Fruit fly (Drosophila melanogaster) whole organism, embryonic: ENCODE measurements around the gene CG17786.

Source experiments
- Abd-B ChIP-seq: fragments of 200-800 bp; sonication (Bioruptor generic); optimal IDR thresholded peaks from 2 replicates; lab custom pipeline; 2018; ENCODE audit warnings: missing biosample characterization, mild to moderate bottlenecking, missing genetic modification characterization, moderate library complexity
- Ada2b ChIP-seq: fragments of 200-800 bp; sonication (Bioruptor generic); IDR thresholded peaks from 2 replicates; pipeline ENCODE4 v1.3.6; 2022; ENCODE audit warnings: missing biosample characterization, missing genetic modification characterization
- BEAF-32 ChIP-seq: fragments of 200-800 bp; sonication (Bioruptor generic); optimal IDR thresholded peaks from 3 replicates; lab custom pipeline; 2017; ENCODE audit warnings: missing biosample characterization, missing genetic modification characterization, mild to moderate bottlenecking, moderate library complexity, missing genetic modification reagents
- CG10366 ChIP-seq: fragments of 200-800 bp; sonication (Bioruptor generic); IDR thresholded peaks from 2 replicates; pipeline ENCODE4 v1.3.6; 2022; ENCODE audit warnings: missing biosample characterization, missing genetic modification characterization
- CG10979 ChIP-seq: fragments of 200-800 bp; sonication (Bioruptor generic); optimal IDR thresholded peaks from 2 replicates; lab custom pipeline; 2018; ENCODE audit warnings: missing biosample characterization, mild to moderate bottlenecking, missing genetic modification characterization, moderate library complexity
- CG11398 ChIP-seq: fragments of 200-800 bp; sonication (Bioruptor generic); optimal IDR thresholded peaks from 2 replicates; lab custom pipeline; 2016; ENCODE audit warnings: missing biosample characterization, missing genetic modification characterization
- CG12155 ChIP-seq: fragments of 200-800 bp; sonication (Bioruptor generic); optimal IDR thresholded peaks from 3 replicates; lab custom pipeline; 2016; ENCODE audit warnings: missing biosample characterization, missing genetic modification characterization
- CG14050 ChIP-seq: fragments of 200-800 bp; sonication (Bioruptor generic); IDR thresholded peaks from 3 replicates; pipeline ENCODE4 v1.3.6; 2022; ENCODE audit warnings: missing biosample characterization, missing genetic modification characterization
- CG14710 ChIP-seq: fragments of 200-800 bp; sonication (Bioruptor generic); optimal IDR thresholded peaks from 3 replicates; lab custom pipeline; 2019; ENCODE audit warnings: missing biosample characterization, mild to moderate bottlenecking, missing genetic modification characterization, moderate library complexity
- CG14860 ChIP-seq: fragments of 200-800 bp; sonication (Bioruptor generic); IDR thresholded peaks from 3 replicates; pipeline ENCODE4 v1.3.6; 2022; ENCODE audit warnings: missing biosample characterization, missing genetic modification characterization; ENCODE audit not compliant: partially characterized antibody
- CG15011 ChIP-seq: fragments of 200-800 bp; sonication (Bioruptor generic); optimal IDR thresholded peaks from 3 replicates; lab custom pipeline; 2018; ENCODE audit warnings: missing biosample characterization, mild to moderate bottlenecking, missing genetic modification characterization
- CG17912 ChIP-seq: fragments of 200-800 bp; sonication (Bioruptor generic); optimal IDR thresholded peaks from 2 replicates; lab custom pipeline; 2018; ENCODE audit warnings: missing biosample characterization, mild to moderate bottlenecking, missing genetic modification characterization
- CG2889 ChIP-seq: fragments of 200-800 bp; sonication (Bioruptor generic); IDR thresholded peaks from 3 replicates; pipeline ENCODE4 v1.3.6; 2022; ENCODE audit warnings: missing biosample characterization, missing genetic modification characterization
- CG4282 ChIP-seq: fragments of 200-800 bp; sonication (Bioruptor generic); optimal IDR thresholded peaks from 2 replicates; lab custom pipeline; 2016; ENCODE audit warnings: missing biosample characterization, missing genetic modification characterization
- CG4820 ChIP-seq: fragments of 200-800 bp; sonication (Bioruptor generic); optimal IDR thresholded peaks from 3 replicates; lab custom pipeline; 2016; ENCODE audit warnings: missing biosample characterization, missing genetic modification characterization
- CG9817 ChIP-seq: fragments of 200-800 bp; sonication (Bioruptor generic); optimal IDR thresholded peaks from 2 replicates; lab custom pipeline; 2018; ENCODE audit warnings: missing biosample characterization, mild to moderate bottlenecking, missing genetic modification characterization, moderate library complexity
- HHEX ChIP-seq: fragments of 200-800 bp; sonication (Bioruptor generic); optimal IDR thresholded peaks from 3 replicates; lab custom pipeline; 2017; ENCODE audit warnings: missing biosample characterization, mild to moderate bottlenecking, missing genetic modification characterization, missing genetic modification reagents
- HLH4C ChIP-seq: fragments of 200-800 bp; sonication (Bioruptor generic); IDR thresholded peaks from 3 replicates; pipeline ENCODE4 v1.3.6; 2022; ENCODE audit warnings: missing biosample characterization, missing genetic modification characterization; ENCODE audit not compliant: partially characterized antibody
- HLHmδ ChIP-seq: fragments of 200-800 bp; sonication (Bioruptor generic); optimal IDR thresholded peaks from 2 replicates; lab custom pipeline; 2018; ENCODE audit warnings: missing biosample characterization, mild to moderate bottlenecking, missing genetic modification characterization, moderate library complexity
- HmgZ ChIP-seq: fragments of 200-800 bp; sonication (Bioruptor generic); optimal IDR thresholded peaks from 2 replicates; lab custom pipeline; 2018; ENCODE audit warnings: missing biosample characterization, mild to moderate bottlenecking, missing genetic modification characterization
- Hr3 ChIP-seq: fragments of 200-800 bp; sonication (Bioruptor generic); optimal IDR thresholded peaks from 3 replicates; lab custom pipeline; 2016; ENCODE audit warnings: missing biosample characterization, missing genetic modification characterization
- MBD-R2 ChIP-seq: fragments of 200-800 bp; sonication (Bioruptor generic); IDR thresholded peaks from 2 replicates; pipeline ENCODE4 v1.3.6; 2022; ENCODE audit warnings: missing biosample characterization, missing genetic modification characterization
- MESR4 ChIP-seq: fragments of 200-800 bp; sonication (Bioruptor generic); optimal IDR thresholded peaks from 2 replicates; lab custom pipeline; 2018; ENCODE audit warnings: missing biosample characterization, mild to moderate bottlenecking, missing genetic modification characterization, moderate library complexity
- Ptx1 ChIP-seq: fragments of 200-800 bp; sonication (Bioruptor generic); IDR thresholded peaks from 2 replicates; pipeline ENCODE4 v1.3.6; 2022; ENCODE audit warnings: missing biosample characterization, missing genetic modification characterization
- Sox100B ChIP-seq: fragments of 200-800 bp; sonication (Bioruptor generic); optimal IDR thresholded peaks from 3 replicates; lab custom pipeline; 2018; ENCODE audit warnings: missing biosample characterization, mild to moderate bottlenecking, missing genetic modification characterization
- Sry-β ChIP-seq: fragments of 200-800 bp; sonication (Bioruptor generic); optimal IDR thresholded peaks from 2 replicates; lab custom pipeline; 2018; ENCODE audit warnings: missing biosample characterization, mild to moderate bottlenecking, missing genetic modification characterization, moderate library complexity
- Ssrp ChIP-seq: fragments of 200-800 bp; sonication (Bioruptor generic); optimal IDR thresholded peaks from 2 replicates; lab custom pipeline; 2018; ENCODE audit warnings: missing biosample characterization, mild to moderate bottlenecking, missing genetic modification characterization, moderate library complexity
- Trl ChIP-seq, 3 experiments: fragments of >200 bp in 2 of 3; fragments of 200-800 bp in 1 of 3; sonication (Bioruptor generic) in 1 of 3; optimal IDR thresholded peaks; 2 replicates in 1 of 3; 3 replicates in 2 of 3; lab custom pipeline; 2016 to 2017; ENCODE audit warnings: missing biosample characterization in 1 of 3, missing genetic modification characterization in 1 of 3
- ac ChIP-seq: fragments of 200-800 bp; sonication (Bioruptor generic); optimal IDR thresholded peaks from 3 replicates; lab custom pipeline; 2017; ENCODE audit warnings: missing biosample characterization, mild to moderate bottlenecking, missing genetic modification characterization
- dpn ChIP-seq, 2 experiments: fragments of 200-800 bp; sonication (Bioruptor generic); optimal IDR thresholded peaks; 3 replicates each; lab custom pipeline; 2016; ENCODE audit warnings: missing biosample characterization in 2 of 2, missing genetic modification characterization in 2 of 2
- esg ChIP-seq: fragments of 200-800 bp; sonication (Bioruptor generic); conservative IDR thresholded peaks from 2 replicates; pipeline ENCODE4 v1.3.6; 2022; ENCODE audit warnings: missing biosample characterization, missing genetic modification characterization
- eve ChIP-seq, 2 experiments: fragments of >200 bp; optimal IDR thresholded peaks; 2 replicates each; lab custom pipeline; 2017; ENCODE audit warnings: missing biosample characterization in 2 of 2, missing genetic modification characterization in 2 of 2
- grau ChIP-seq: fragments of 200-800 bp; optimal IDR thresholded peaks from 3 replicates; lab custom pipeline; 2019; ENCODE audit warnings: missing biosample characterization, mild to moderate bottlenecking, missing genetic modification characterization, moderate library complexity
- her ChIP-seq: fragments of 200-800 bp; sonication (Bioruptor generic); optimal IDR thresholded peaks from 2 replicates; lab custom pipeline; 2016; ENCODE audit warnings: missing biosample characterization, missing genetic modification characterization
- inv ChIP-seq: fragments of 200-800 bp; sonication (Bioruptor generic); IDR thresholded peaks from 2 replicates; pipeline ENCODE4 v1.3.6; 2022; ENCODE audit warnings: missing biosample characterization, missing genetic modification characterization; ENCODE audit not compliant: partially characterized antibody
- jumu ChIP-seq: fragments of 200-800 bp; sonication (Bioruptor generic); optimal IDR thresholded peaks from 3 replicates; lab custom pipeline; 2016; ENCODE audit warnings: missing biosample characterization, missing genetic modification characterization
- knrl ChIP-seq: fragments of 200-800 bp; sonication (Bioruptor generic); IDR thresholded peaks from 3 replicates; pipeline ENCODE4 v1.3.6; 2022; ENCODE audit warnings: missing biosample characterization, missing genetic modification characterization; ENCODE audit not compliant: partially characterized antibody
- lola ChIP-seq, 3 experiments: fragments of >200 bp in 2 of 3; fragments of 200-800 bp in 1 of 3; sonication (Bioruptor generic) in 1 of 3; optimal IDR thresholded peaks; 2 replicates each; lab custom pipeline; 2017 to 2019; ENCODE audit warnings: missing biosample characterization in 3 of 3, missing genetic modification characterization in 3 of 3, mild to moderate bottlenecking in 1 of 3, moderate library complexity in 1 of 3
- maf-S ChIP-seq: fragments of 200-800 bp; sonication (Bioruptor generic); optimal IDR thresholded peaks from 2 replicates; lab custom pipeline; 2016; ENCODE audit warnings: missing biosample characterization, missing genetic modification characterization
- mam ChIP-seq: fragments of 200-800 bp; sonication (Bioruptor generic); optimal IDR thresholded peaks from 3 replicates; lab custom pipeline; 2016; ENCODE audit warnings: missing biosample characterization, missing genetic modification characterization
- sc ChIP-seq, 3 experiments: fragments of >200 bp in 2 of 3; fragments of 200-800 bp in 1 of 3; sonication (Bioruptor generic) in 1 of 3; optimal IDR thresholded peaks; 2 replicates in 2 of 3; 3 replicates in 1 of 3; lab custom pipeline; 2017; ENCODE audit warnings: mild to moderate bottlenecking in 1 of 3, missing biosample characterization in 1 of 3, missing genetic modification characterization in 1 of 3, missing genetic modification reagents in 1 of 3
- scrt ChIP-seq: fragments of 200-800 bp; sonication (Bioruptor generic); optimal IDR thresholded peaks from 2 replicates; lab custom pipeline; 2018; ENCODE audit warnings: missing biosample characterization, mild to moderate bottlenecking, missing genetic modification characterization, moderate library complexity
- sens ChIP-seq: fragments of 200-800 bp; sonication (Bioruptor generic); peaks from one replicate; lab custom pipeline; 2016; ENCODE audit warnings: missing biosample characterization, missing genetic modification characterization
- tio ChIP-seq: fragments of 200-800 bp; sonication (Bioruptor generic); optimal IDR thresholded peaks from 2 replicates; lab custom pipeline; 2017; ENCODE audit warnings: missing biosample characterization, missing genetic modification characterization, inconsistent platforms
- tx ChIP-seq: fragments of 200-800 bp; sonication (Bioruptor generic); optimal IDR thresholded peaks from 2 replicates; lab custom pipeline; 2016; ENCODE audit warnings: missing biosample characterization, missing genetic modification characterization
- vfl ChIP-seq: fragments of 200-800 bp; sonication (Bioruptor generic); optimal IDR thresholded peaks from 2 replicates; lab custom pipeline; 2016; ENCODE audit warnings: missing biosample characterization, missing genetic modification characterization
- wdn ChIP-seq: fragments of 200-800 bp; sonication (Bioruptor generic); IDR thresholded peaks from 2 replicates; pipeline ENCODE4 v1.3.6; 2022; ENCODE audit warnings: missing biosample characterization, missing genetic modification characterization

Gene CG17786

dm6 chr3R:24259278-24260040 is 40.9 kb upstream of the CG17786 start (continued):
- TF ChIP-seq CG11398 (peak; percentile 75), Sox100B (peak; percentile 82), Trl (optimal IDR thresholded peaks at IDR 0.05; lab: Kevin White, UChicago) (peak; percentile 83 to 90), Trl (GFP tag; optimal IDR thresholded peaks at IDR 0.05; lab: Kevin White, UChicago) (peak; percentile 88), BEAF-32 (GFP tag; lab: Kevin White, UChicago) (no peak), inv (GFP tag; lab: Robert Waterston, UW) (no peak), HLH4C (GFP tag; lab: Robert Waterston, UW) (no peak), sens (GFP tag; lab: Kevin White, UChicago) (peak; percentile 98), Sry-β (GFP tag; lab: Kevin White, UChicago) (peak; percentile 37), CG4820 (GFP tag; lab: Kevin White, UChicago) (peak; percentile 85), HmgZ (tag; lab: Kevin White, UChicago) (peak; percentile 91), Hr3 (GFP tag; lab: Kevin White, UChicago) (peak; percentile 84), knrl (no peak), MBD-R2 (peak; percentile 80), mam (peak; percentile 93), maf-S (peak; percentile 92), CG14860 (GFP tag; lab: Robert Waterston, UW) (no peak), jumu (peak; percentile 88), CG9817 (peak; percentile 90), tio (GFP tag; lab: Kevin White, UChicago) (peak; percentile 84), wdn (GFP tag; lab: Robert Waterston, UW) (peak; percentile 90), Ada2b (GFP tag; lab: Robert Waterston, UW) (peak; percentile 86), HLHmδ (GFP tag; lab: Kevin White, UChicago) (peak; percentile 24), grau (tag; lab: Kevin White, UChicago) (peak; percentile 90), HHEX (GFP tag; lab: Kevin White, UChicago) (peak; percentile 91), CG17912 (GFP tag; lab: Kevin White, UChicago) (no peak), CG2889 (GFP tag; lab: Robert Waterston, UW) (peak; percentile 84), CG14710 (tag; lab: Kevin White, UChicago) (peak; percentile 83), ac (GFP tag; lab: Kevin White, UChicago) (peak; percentile 78), CG4282 (GFP tag; lab: Kevin White, UChicago) (peak; percentile 73), tx (GFP tag; lab: Kevin White, UChicago) (peak; percentile 88), CG12155 (GFP tag; lab: Kevin White, UChicago) (peak; percentile 91), lola (GFP tag; optimal IDR thresholded peaks at IDR 0.05; lab: Kevin White, UChicago) (peak in 1 of 3 experiments; percentile 83), CG15011 (GFP tag; lab: Kevin White, UChicago) (peak; percentile 84), CG10979 (peak; percentile 91), MESR4 (GFP tag; lab: Kevin White, UChicago) (no peak), sc (optimal IDR thresholded peaks at IDR 0.05; lab: Kevin White, UChicago) (no peak), sc (GFP tag; optimal IDR thresholded peaks at IDR 0.05; lab: Kevin White, UChicago) (peak; percentile 83), eve (GFP tag; optimal IDR thresholded peaks at IDR 0.05; lab: Kevin White, UChicago) (peak in 1 of 2 experiments; percentile 73), Ssrp (tag; lab: Kevin White, UChicago) (peak; percentile 85), Abd-B (GFP tag; lab: Kevin White, UChicago) (peak; percentile 82), scrt (peak; percentile 88), esg (peak; percentile 82), Ptx1 (peak; percentile 89), CG14050 (GFP tag; lab: Robert Waterston, UW) (peak; percentile 75), dpn (GFP tag; optimal IDR thresholded peaks at IDR 0.05; lab: Kevin White, UChicago) (peak; percentile 91 to 94), vfl (GFP tag; lab: Kevin White, UChicago) (peak; percentile 87), CG10366 (peak; percentile 86), her (GFP tag; lab: Kevin White, UChicago) (peak; percentile 88)
